Fruit fly (Drosophila melanogaster) whole organism, embryonic: Measurements from ENCODE around the gene mRpS31.

Source experiments
- B-H1 ChIP-seq: fragments of 200-800 bp; sonication (Bioruptor generic); IDR thresholded peaks from 3 replicates; pipeline ENCODE4 v1.3.6; 2022; ENCODE audit warnings: missing biosample characterization, missing genetic modification characterization
- C15 ChIP-seq: fragments of 200-800 bp; sonication (Bioruptor generic); IDR thresholded peaks from 3 replicates; pipeline ENCODE4 v1.3.6; 2022; ENCODE audit warnings: missing biosample characterization, missing genetic modification characterization
- CG10209 ChIP-seq: fragments of 200-800 bp; sonication (Bioruptor generic); optimal IDR thresholded peaks from 3 replicates; lab custom pipeline; 2017; ENCODE audit warnings: missing biosample characterization, mild to moderate bottlenecking, missing genetic modification characterization, missing genetic modification reagents
- CG10267 ChIP-seq: fragments of 200-800 bp; sonication (Bioruptor generic); optimal IDR thresholded peaks from 2 replicates; lab custom pipeline; 2018; ENCODE audit warnings: missing biosample characterization, mild to moderate bottlenecking, missing genetic modification characterization, moderate library complexity
- CG10431 ChIP-seq: fragments of 200-800 bp; sonication (Bioruptor generic); optimal IDR thresholded peaks from 3 replicates; lab custom pipeline; 2018; ENCODE audit warnings: missing biosample characterization, mild to moderate bottlenecking, missing genetic modification characterization
- CG10565 ChIP-seq: fragments of 200-800 bp; sonication (Bioruptor generic); optimal IDR thresholded peaks from 3 replicates; lab custom pipeline; 2016; ENCODE audit warnings: missing biosample characterization, mild to moderate bottlenecking, missing genetic modification characterization
- CG11560 ChIP-seq: fragments of 200-800 bp; sonication (Bioruptor generic); IDR thresholded peaks from 3 replicates; pipeline ENCODE4 v1.3.6; 2022; ENCODE audit warnings: missing biosample characterization, missing genetic modification characterization
- CG13123 ChIP-seq: fragments of 200-800 bp; sonication (Bioruptor generic); optimal IDR thresholded peaks from 2 replicates; lab custom pipeline; 2016; ENCODE audit warnings: missing biosample characterization, missing genetic modification characterization
- CG13424 ChIP-seq: fragments of 200-800 bp; sonication (Bioruptor generic); optimal IDR thresholded peaks from 2 replicates; lab custom pipeline; 2019; ENCODE audit warnings: missing biosample characterization, mild to moderate bottlenecking, missing genetic modification characterization, moderate library complexity
- CG15601 ChIP-seq: fragments of 200-800 bp; sonication (Bioruptor generic); optimal IDR thresholded peaks from 3 replicates; lab custom pipeline; 2019; ENCODE audit warnings: missing biosample characterization, mild to moderate bottlenecking, missing genetic modification characterization, moderate library complexity
- CG16863 ChIP-seq: fragments of 200-800 bp; sonication (Bioruptor generic); optimal IDR thresholded peaks from 3 replicates; lab custom pipeline; 2016; ENCODE audit warnings: missing biosample characterization, missing genetic modification characterization
- CG1792 ChIP-seq: fragments of 200-800 bp; sonication (Bioruptor generic); optimal IDR thresholded peaks from 2 replicates; lab custom pipeline; 2016; ENCODE audit warnings: missing biosample characterization, missing genetic modification characterization
- CG18619 ChIP-seq: fragments of 200-800 bp; sonication (Bioruptor generic); optimal IDR thresholded peaks from 3 replicates; lab custom pipeline; 2017; ENCODE audit warnings: missing biosample characterization, mild to moderate bottlenecking, missing genetic modification characterization
- CG34224 ChIP-seq: fragments of 200-800 bp; sonication (Bioruptor generic); IDR thresholded peaks from 3 replicates; pipeline ENCODE4 v1.3.6; 2022; ENCODE audit warnings: missing biosample characterization, missing genetic modification characterization; ENCODE audit not compliant: partially characterized antibody
- CG3847 ChIP-seq: fragments of 200-800 bp; sonication (Bioruptor generic); IDR thresholded peaks from 2 replicates; pipeline ENCODE4 v1.3.6; 2022; ENCODE audit warnings: missing biosample characterization, missing genetic modification characterization
- CG6272 ChIP-seq: fragments of 200-800 bp; sonication (Bioruptor generic); IDR thresholded peaks from 2 replicates; pipeline ENCODE4 v1.3.6; 2022; ENCODE audit warnings: missing biosample characterization, missing genetic modification characterization
- CG6791 ChIP-seq: fragments of 200-800 bp; sonication (Bioruptor generic); IDR thresholded peaks from 3 replicates; pipeline ENCODE4 v1.3.6; 2022; ENCODE audit warnings: missing biosample characterization, missing genetic modification characterization; ENCODE audit not compliant: partially characterized antibody
- CG8290 ChIP-seq, 3 experiments: fragments of 200-800 bp; sonication (Bioruptor generic); optimal IDR thresholded peaks; 2 replicates each; lab custom pipeline; 2016 to 2019; ENCODE audit warnings: missing biosample characterization in 3 of 3, missing genetic modification characterization in 3 of 3, mild to moderate bottlenecking in 2 of 3, moderate library complexity in 1 of 3
- CG8924 ChIP-seq: fragments of 200-800 bp; optimal IDR thresholded peaks from 3 replicates; lab custom pipeline; 2019; ENCODE audit warnings: missing biosample characterization, mild to moderate bottlenecking, missing genetic modification characterization, moderate library complexity
- Dfd ChIP-seq, 2 experiments: fragments of >200 bp; optimal IDR thresholded peaks; 2 replicates each; lab custom pipeline; 2017; ENCODE audit warnings: missing biosample characterization in 2 of 2, missing genetic modification characterization in 2 of 2
- Dll ChIP-seq: fragments of 200-800 bp; sonication (Bioruptor generic); IDR thresholded peaks from 4 replicates; pipeline ENCODE4 v1.3.6; 2022; ENCODE audit warnings: missing biosample characterization, missing genetic modification characterization; ENCODE audit not compliant: partially characterized antibody
- Doc3 ChIP-seq: fragments of 200-800 bp; sonication (Bioruptor generic); IDR thresholded peaks from 3 replicates; pipeline ENCODE4 v1.3.6; 2022; ENCODE audit warnings: missing biosample characterization, missing genetic modification characterization; ENCODE audit not compliant: partially characterized antibody
- Ets97D ChIP-seq: fragments of 200-800 bp; sonication (Bioruptor generic); optimal IDR thresholded peaks from 3 replicates; lab custom pipeline; 2016; ENCODE audit warnings: missing biosample characterization, missing genetic modification characterization
- HmgZ ChIP-seq: fragments of 200-800 bp; sonication (Bioruptor generic); optimal IDR thresholded peaks from 2 replicates; lab custom pipeline; 2018; ENCODE audit warnings: missing biosample characterization, mild to moderate bottlenecking, missing genetic modification characterization
- NFAT ChIP-seq: fragments of 200-800 bp; sonication (Bioruptor generic); IDR thresholded peaks from 2 replicates; pipeline ENCODE4 v1.3.6; 2022; ENCODE audit warnings: missing biosample characterization, missing genetic modification characterization
- Nf-YC ChIP-seq: fragments of 200-800 bp; optimal IDR thresholded peaks from 3 replicates; lab custom pipeline; 2019; ENCODE audit warnings: missing biosample characterization, mild to moderate bottlenecking, missing genetic modification characterization, moderate library complexity
- Oaz ChIP-seq: fragments of 200-800 bp; sonication (Bioruptor generic); IDR thresholded peaks from 2 replicates; pipeline ENCODE4 v1.3.6; 2022; ENCODE audit warnings: missing biosample characterization, missing genetic modification characterization
- Opbp ChIP-seq: fragments of 200-800 bp; sonication (Bioruptor generic); IDR thresholded peaks from 3 replicates; pipeline ENCODE4 v1.3.6; 2022; ENCODE audit warnings: missing biosample characterization, missing genetic modification characterization; ENCODE audit not compliant: partially characterized antibody
- Pdp1 ChIP-seq, 2 experiments: fragments of 200-800 bp; sonication (Bioruptor generic); optimal IDR thresholded peaks; 3 replicates each; lab custom pipeline; 2016; ENCODE audit warnings: missing biosample characterization in 2 of 2, missing genetic modification characterization in 2 of 2, mild to moderate bottlenecking in 1 of 2, moderate library complexity in 1 of 2
- Usf ChIP-seq: fragments of 200-800 bp; sonication (Bioruptor generic); optimal IDR thresholded peaks from 2 replicates; lab custom pipeline; 2017; ENCODE audit warnings: missing genotype, missing biosample characterization, missing genetic modification characterization
- YL-1 ChIP-seq: fragments of 200-800 bp; sonication (Bioruptor generic); optimal IDR thresholded peaks from 3 replicates; lab custom pipeline; 2017; ENCODE audit warnings: missing biosample characterization, mild to moderate bottlenecking, missing genetic modification characterization
- abd-A ChIP-seq: fragments of 200-800 bp; sonication (Bioruptor generic); optimal IDR thresholded peaks from 3 replicates; lab custom pipeline; 2019; ENCODE audit warnings: missing biosample characterization, mild to moderate bottlenecking, missing genetic modification characterization, moderate library complexity
- bowl ChIP-seq: fragments of 200-800 bp; sonication (Bioruptor generic); IDR thresholded peaks from 2 replicates; pipeline ENCODE4 v1.3.6; 2022; ENCODE audit warnings: missing biosample characterization, missing genetic modification characterization
- crc ChIP-seq: fragments of 200-800 bp; sonication (Bioruptor generic); optimal IDR thresholded peaks from 2 replicates; lab custom pipeline; 2016; ENCODE audit warnings: missing biosample characterization, missing genetic modification characterization
- exex ChIP-seq: fragments of 200-800 bp; sonication (Bioruptor generic); optimal IDR thresholded peaks from 4 replicates; lab custom pipeline; 2018; ENCODE audit warnings: missing biosample characterization, mild to moderate bottlenecking, missing genetic modification characterization, moderate library complexity
- fd96Cb ChIP-seq: fragments of 200-800 bp; sonication (Bioruptor generic); optimal IDR thresholded peaks from 2 replicates; lab custom pipeline; 2018; ENCODE audit warnings: missing biosample characterization, mild to moderate bottlenecking, missing genetic modification characterization, moderate library complexity
- hb ChIP-seq: fragments of 200-800 bp; sonication (Bioruptor generic); IDR thresholded peaks from 3 replicates; pipeline ENCODE4 v1.3.6; 2022; ENCODE audit warnings: missing biosample characterization, missing genetic modification characterization; ENCODE audit not compliant: partially characterized antibody
- hbn ChIP-seq: fragments of 200-800 bp; sonication (Bioruptor generic); IDR thresholded peaks from 2 replicates; pipeline ENCODE4 v1.3.6; 2022; ENCODE audit warnings: missing biosample characterization, missing genetic modification characterization; ENCODE audit not compliant: partially characterized antibody
- jing ChIP-seq: fragments of 200-800 bp; sonication (Bioruptor generic); optimal IDR thresholded peaks from 2 replicates; lab custom pipeline; 2018; ENCODE audit warnings: missing biosample characterization, mild to moderate bottlenecking, missing genetic modification characterization
- lola ChIP-seq, 3 experiments: fragments of >200 bp in 2 of 3; fragments of 200-800 bp in 1 of 3; sonication (Bioruptor generic) in 1 of 3; optimal IDR thresholded peaks; 2 replicates each; lab custom pipeline; 2017 to 2019; ENCODE audit warnings: missing biosample characterization in 3 of 3, missing genetic modification characterization in 3 of 3, mild to moderate bottlenecking in 1 of 3, moderate library complexity in 1 of 3
- mld ChIP-seq: fragments of 200-800 bp; sonication (Bioruptor generic); IDR thresholded peaks from 3 replicates; pipeline ENCODE4 v1.3.6; 2022; ENCODE audit warnings: missing biosample characterization, missing genetic modification characterization; ENCODE audit not compliant: partially characterized antibody
- pan ChIP-seq, 4 experiments: fragments of >200 bp in 3 of 4; fragments of 200-800 bp in 1 of 4; sonication (Bioruptor generic) in 1 of 4; optimal IDR thresholded peaks in 3 of 4; IDR thresholded peaks in 1 of 4; 2 replicates each; pipeline versions ENCODE4 v1.3.6 to Lab custom; 2017 to 2022; ENCODE audit warnings: missing biosample characterization in 2 of 4, missing genetic modification characterization in 2 of 4, mixed read lengths in 1 of 4
- run ChIP-seq: fragments of 200-800 bp; sonication (Bioruptor generic); optimal IDR thresholded peaks from 3 replicates; lab custom pipeline; 2018; ENCODE audit warnings: missing biosample characterization, mild to moderate bottlenecking, missing genetic modification characterization
- sna ChIP-seq: fragments of 200-800 bp; sonication (Bioruptor generic); IDR thresholded peaks from 2 replicates; pipeline ENCODE4 v1.3.6; 2022; ENCODE audit warnings: missing biosample characterization, missing genetic modification characterization; ENCODE audit not compliant: partially characterized antibody
- tna ChIP-seq: fragments of 200-800 bp; sonication (Bioruptor generic); IDR thresholded peaks from 2 replicates; pipeline ENCODE4 v1.3.6; 2022; ENCODE audit warnings: missing biosample characterization, missing genetic modification characterization; ENCODE audit not compliant: partially characterized antibody
- unc-4 ChIP-seq: fragments of 200-800 bp; sonication (Bioruptor generic); IDR thresholded peaks from 2 replicates; pipeline ENCODE4 v1.3.6; 2022; ENCODE audit warnings: missing biosample characterization, missing genetic modification characterization; ENCODE audit not compliant: partially characterized antibody
- usp ChIP-seq: fragments of >200 bp; optimal IDR thresholded peaks from 2 replicates; lab custom pipeline; 2017; ENCODE audit warnings: missing biosample characterization, missing genetic modification characterization
- vvl ChIP-seq: fragments of 200-800 bp; sonication (Bioruptor generic); IDR thresholded peaks from 2 replicates; pipeline ENCODE4 v1.3.6; 2022; ENCODE audit warnings: missing biosample characterization, missing genetic modification characterization

The mRpS31 gene

dm6 chr3L:16050887-16051258 lies 45.9 kb downstream of the mRpS31 start, which contains the start of gene Diap1 (continued):
- TF ChIP-seq run (no peak), fd96Cb (no peak), tna (GFP tag; lab: Robert Waterston, UW) (peak; percentile 78), HmgZ (tag; lab: Kevin White, UChicago) (no peak), CG10565 (GFP tag; lab: Kevin White, UChicago) (no peak), Opbp (GFP tag; lab: Robert Waterston, UW) (peak; percentile 81; the same call in 2 of the 3 replicates), Oaz (GFP tag; lab: Robert Waterston, UW) (no peak), Ets97D (GFP tag; lab: Kevin White, UChicago) (peak; percentile 90), CG8290 (GFP tag; optimal IDR thresholded peaks at IDR 0.05; lab: Kevin White, UChicago) (peak; percentile 72), CG8290 (tag; optimal IDR thresholded peaks at IDR 0.05; lab: Kevin White, UChicago) (peak in 1 of 2 experiments; percentile 59), CG6791 (GFP tag; lab: Robert Waterston, UW) (peak; percentile 96), abd-A (tag; lab: Kevin White, UChicago) (peak; percentile 7), CG34224 (GFP tag; lab: Robert Waterston, UW) (peak; percentile 80), hbn (peak; percentile 82), exex (tag; lab: Kevin White, UChicago) (no peak), pan (optimal IDR thresholded peaks at IDR 0.05; lab: Kevin White, UChicago) (no peak), pan (GFP tag; optimal IDR thresholded peaks at IDR 0.05 in 1 of 2, IDR thresholded peaks at IDR 0.05 in 1 of 2) (no peak), Dfd (GFP tag; optimal IDR thresholded peaks at IDR 0.05; lab: Kevin White, UChicago) (no peak), Usf (GFP tag; lab: Kevin White, UChicago) (no peak), unc-4 (peak; percentile 88), NFAT (GFP tag; lab: Robert Waterston, UW) (no peak), Nf-YC (tag; lab: Kevin White, UChicago) (no peak), sna (GFP tag; lab: Robert Waterston, UW) (peak; percentile 91), mld (GFP tag; lab: Robert Waterston, UW) (peak; percentile 67; the same call in 2 of the 3 replicates), Pdp1 (GFP tag; optimal IDR thresholded peaks at IDR 0.05; lab: Kevin White, UChicago) (peak in 1 of 2 experiments; percentile 17), jing (GFP tag; lab: Kevin White, UChicago) (no peak), usp (GFP tag; lab: Kevin White, UChicago) (no peak), bowl (GFP tag; lab: Robert Waterston, UW) (no peak), CG13123 (GFP tag; lab: Kevin White, UChicago) (no peak), B-H1 (GFP tag; lab: Robert Waterston, UW) (no peak), hb (peak; percentile 89), CG8924 (tag; lab: Kevin White, UChicago) (no peak), CG3847 (0 out of 2 replicates have a peak, but pooled peaks have one; percentile 26), CG10431 (GFP tag; lab: Kevin White, UChicago) (no peak), CG16863 (GFP tag; lab: Kevin White, UChicago) (no peak), CG11560 (peak; percentile 100), CG13424 (tag; lab: Kevin White, UChicago) (no peak), Dll (peak; percentile 91), vvl (GFP tag; lab: Robert Waterston, UW) (peak; percentile 76), CG15601 (tag; lab: Kevin White, UChicago) (no peak), YL-1 (GFP tag; lab: Kevin White, UChicago) (no peak), CG6272 (GFP tag; lab: Robert Waterston, UW) (0 out of 2 replicates have a peak, but pooled peaks have one; percentile 31), CG10209 (GFP tag; lab: Kevin White, UChicago) (no peak), CG10267 (tag; lab: Kevin White, UChicago) (peak; percentile 59), CG18619 (GFP tag; lab: Kevin White, UChicago) (no peak), C15 (GFP tag; lab: Robert Waterston, UW) (no peak), crc (no peak), CG1792 (GFP tag; lab: Kevin White, UChicago) (no peak), Doc3 (GFP tag; lab: Robert Waterston, UW) (peak; percentile 85), lola (GFP tag; optimal IDR thresholded peaks at IDR 0.05; lab: Kevin White, UChicago) (no peak)
